Worm (Caenorhabditis elegans) whole organism, late embryonic: ENCODE data around the gene eri-1.

Experiments used
- ama-1 ChIP-seq: fragments of 150-350 bp; optimal IDR thresholded peaks from 2 replicates; lab custom pipeline; 2014
- ceh-19 ChIP-seq: fragments of 200-800 bp; sonication (Bioruptor generic); optimal IDR thresholded peaks from 2 replicates; lab custom pipeline; 2018; ENCODE audit warnings: mild to moderate bottlenecking, missing genetic modification characterization, missing compliant biosample characterization
- elt-4 ChIP-seq: sonication (generic microtip); optimal IDR thresholded peaks from 2 replicates; lab custom pipeline; 2016; ENCODE audit warnings: missing genetic modification characterization, missing compliant biosample characterization
- nhr-11 ChIP-seq: fragments of 150-350 bp; optimal IDR thresholded peaks from 2 replicates; lab custom pipeline; 2014; ENCODE audit warnings: missing biosample characterization, missing genetic modification characterization
- pag-3 ChIP-seq: sonication (generic microtip); optimal IDR thresholded peaks from 2 replicates; lab custom pipeline; 2016; ENCODE audit warnings: missing compliant biosample characterization, missing genetic modification characterization, borderline replicate concordance
- unc-55 ChIP-seq: sonication (generic microtip); optimal IDR thresholded peaks from 2 replicates; lab custom pipeline; 2017; ENCODE audit warnings: missing biosample characterization, missing genetic modification reagents, missing genetic modification characterization
- zip-5 ChIP-seq: sonication (generic microtip); optimal IDR thresholded peaks from 2 replicates; lab custom pipeline; 2016; ENCODE audit warnings: missing genetic modification characterization, missing compliant biosample characterization

- TF ChIP-seq ceh-19 (GFP tag; lab: Kevin White, UChicago), result no peak
- no peak for TF ChIP-seq nhr-11 (tag; lab: Kevin White, UChicago)
- TF ChIP-seq ama-1 (lab: Kevin White, UChicago), result no peak
- TF ChIP-seq zip-5 (tag; lab: Kevin White, UChicago), result no peak
- no peak for TF ChIP-seq pag-3
- no peak for TF ChIP-seq elt-4 (tag; lab: Kevin White, UChicago)
- no peak for TF ChIP-seq unc-55
These were observed 35.7 kb upstream of the eri-1 start, which contains the start of gene M04G7.1 for ce11 chrIV:455484-455883.
